Worm (Caenorhabditis elegans) whole organism, early embryonic: ENCODE data around the gene clh-6.
"Not testable (repeated sequence)": the region's sequence is repeated elsewhere in the genome, so short reads cannot be mapped to it uniquely, and the experiment has no call there.

ENCODE experiments used
- F13C5.2 ChIP-seq: sonication (generic microtip); optimal IDR thresholded peaks from 2 replicates; lab custom pipeline; 2017; ENCODE audit warnings: mild to moderate bottlenecking, missing genetic modification characterization, inconsistent platforms, missing compliant biosample characterization
- aly-1 ChIP-seq: sonication (generic microtip); optimal IDR thresholded peaks from 2 replicates; lab custom pipeline; 2016; ENCODE audit warnings: missing genetic modification characterization, missing compliant biosample characterization
- ama-1 ChIP-seq: fragments of 150-350 bp; optimal IDR thresholded peaks from 2 replicates; lab custom pipeline; 2014
- ceh-13 ChIP-seq: fragments of 200-800 bp; sonication (Bioruptor generic); optimal IDR thresholded peaks from 2 replicates; lab custom pipeline; 2018; ENCODE audit warnings: mild to moderate bottlenecking, missing genetic modification characterization, missing compliant biosample characterization
- ceh-36 ChIP-seq: sonication (generic microtip); optimal IDR thresholded peaks from 2 replicates; lab custom pipeline; 2016; ENCODE audit warnings: missing genetic modification characterization, inconsistent platforms, missing compliant biosample characterization
- ets-7 ChIP-seq: sonication (generic microtip); optimal IDR thresholded peaks from 2 replicates; lab custom pipeline; 2016; ENCODE audit warnings: missing genotype, missing genetic modification characterization, missing compliant biosample characterization
- flt-1 ChIP-seq: fragments of 200-800 bp; sonication (Bioruptor generic); IDR thresholded peaks from 2 replicates; pipeline ENCODE4 v1.3.6; 2022; ENCODE audit warnings: missing genetic modification characterization, missing compliant biosample characterization
- hmbx-1 ChIP-seq: sonication (generic microtip); optimal IDR thresholded peaks from 2 replicates; lab custom pipeline; 2016; ENCODE audit warnings: mild to moderate bottlenecking, missing genetic modification characterization, missing compliant biosample characterization
- hmg-4 ChIP-seq: fragments of 200-800 bp; sonication (Bioruptor generic); optimal IDR thresholded peaks from 2 replicates; lab custom pipeline; 2018; ENCODE audit warnings: mild to moderate bottlenecking, missing genetic modification characterization, missing compliant biosample characterization
- hnd-1 ChIP-seq: sonication (generic microtip); optimal IDR thresholded peaks from 2 replicates; lab custom pipeline; 2016; ENCODE audit warnings: missing genetic modification characterization, missing compliant biosample characterization
- pes-1 ChIP-seq: fragments of 200-800 bp; sonication (Bioruptor generic); IDR thresholded peaks from 2 replicates; pipeline ENCODE4 v1.3.6; 2022; ENCODE audit warnings: missing genetic modification reagents, missing genetic modification characterization, missing compliant biosample characterization
- scrt-1 ChIP-seq: fragments of 200-800 bp; sonication (Bioruptor generic); IDR thresholded peaks from 2 replicates; pipeline ENCODE4 v1.3.6; 2022; ENCODE audit warnings: missing genetic modification characterization, missing compliant biosample characterization
- tbx-11 ChIP-seq: fragments of 200-800 bp; sonication (Bioruptor generic); IDR thresholded peaks from 2 replicates; pipeline ENCODE4 v1.3.6; 2022; ENCODE audit warnings: missing genetic modification characterization, missing compliant biosample characterization
- tra-4 ChIP-seq: sonication (generic microtip); optimal IDR thresholded peaks from 2 replicates; lab custom pipeline; 2017; ENCODE audit warnings: missing genetic modification characterization, missing compliant biosample characterization

DNA sequence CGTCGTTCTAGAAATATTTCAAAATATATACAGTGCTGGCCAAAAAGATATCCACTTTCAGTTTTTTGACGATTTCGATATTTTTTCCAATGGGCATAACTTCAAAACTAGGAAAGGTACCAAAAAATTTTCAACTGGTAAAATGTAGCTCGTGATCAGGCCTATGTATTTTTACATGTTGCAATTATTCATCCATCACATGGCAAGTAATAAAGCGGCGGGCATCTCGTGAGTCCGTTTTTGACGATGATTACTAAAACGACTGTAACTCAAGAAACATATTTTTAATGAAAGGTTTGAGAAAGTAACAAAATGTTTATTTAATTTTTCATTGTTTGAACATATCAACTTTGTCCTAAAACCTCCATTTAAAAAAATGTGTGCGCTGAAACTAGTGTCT, 43.1 kb downstream of the clh-6 start, which contains the start of gene F10C2.3:
- not testable (repeated sequence) for TF ChIP-seq ama-1 (lab: Kevin White, UChicago); ceh-13 (GFP tag; lab: Kevin White, UChicago); aly-1 (tag; lab: Kevin White, UChicago); flt-1; hmg-4 (GFP tag; lab: Kevin White, UChicago); scrt-1 (GFP tag; lab: Robert Waterston, UW); tbx-11; ets-7 (tag; lab: Kevin White, UChicago); hmbx-1 (tag; lab: Kevin White, UChicago); F13C5.2 (tag; lab: Kevin White, UChicago); pes-1 (GFP tag; lab: Robert Waterston, UW); tra-4 (tag; lab: Kevin White, UChicago); hnd-1 (tag; lab: Kevin White, UChicago); ceh-36 (tag; lab: Kevin White, UChicago)
